Fruit fly (Drosophila melanogaster) whole organism, embryonic: Measurements from ENCODE around the gene CG34290.

Source experiments
- Atf3 ChIP-seq: fragments of 200-800 bp; sonication (Bioruptor generic); optimal IDR thresholded peaks from 3 replicates; lab custom pipeline; 2016; ENCODE audit warnings: missing biosample characterization, missing genetic modification characterization
- Atf6 ChIP-seq: fragments of 200-800 bp; sonication (Bioruptor generic); IDR thresholded peaks from 2 replicates; pipeline ENCODE4 v1.3.6; 2022; ENCODE audit warnings: missing biosample characterization, missing genetic modification characterization
- CG10654 ChIP-seq: fragments of 200-800 bp; sonication (Bioruptor generic); optimal IDR thresholded peaks from 2 replicates; lab custom pipeline; 2016; ENCODE audit warnings: missing biosample characterization, missing genetic modification characterization
- CG11085 ChIP-seq: fragments of 200-800 bp; sonication (Bioruptor generic); IDR thresholded peaks from 2 replicates; pipeline ENCODE4 v1.3.6; 2022; ENCODE audit warnings: missing biosample characterization, missing genetic modification characterization
- CG12299 ChIP-seq: fragments of 200-800 bp; sonication (Bioruptor generic); optimal IDR thresholded peaks from 2 replicates; lab custom pipeline; 2018; ENCODE audit warnings: missing biosample characterization, mild to moderate bottlenecking, missing genetic modification characterization
- CG15601 ChIP-seq: fragments of 200-800 bp; sonication (Bioruptor generic); optimal IDR thresholded peaks from 3 replicates; lab custom pipeline; 2019; ENCODE audit warnings: missing biosample characterization, mild to moderate bottlenecking, missing genetic modification characterization, moderate library complexity
- CG16813 ChIP-seq: fragments of 200-800 bp; sonication (Bioruptor generic); IDR thresholded peaks from 3 replicates; pipeline ENCODE4 v1.3.6; 2022; ENCODE audit warnings: missing biosample characterization, missing genetic modification characterization; ENCODE audit not compliant: partially characterized antibody
- CG2116 ChIP-seq: fragments of 200-800 bp; sonication (Bioruptor generic); optimal IDR thresholded peaks from 3 replicates; lab custom pipeline; 2018; ENCODE audit warnings: missing biosample characterization, mild to moderate bottlenecking, missing genetic modification characterization
- CG5180 ChIP-seq: fragments of 200-800 bp; sonication (Bioruptor generic); optimal IDR thresholded peaks from 3 replicates; lab custom pipeline; 2017; ENCODE audit warnings: missing biosample characterization, missing genetic modification characterization, mild to moderate bottlenecking, moderate library complexity, missing genetic modification reagents
- CG5953 ChIP-seq: fragments of 200-800 bp; sonication (Bioruptor generic); IDR thresholded peaks from 2 replicates; pipeline ENCODE4 v1.3.6; 2022; ENCODE audit warnings: missing biosample characterization, missing genetic modification characterization
- CG6765 ChIP-seq: fragments of 200-800 bp; sonication (Bioruptor generic); optimal IDR thresholded peaks from 3 replicates; lab custom pipeline; 2017; ENCODE audit warnings: missing biosample characterization, mild to moderate bottlenecking, missing genetic modification characterization
- CG8359 ChIP-seq: fragments of 200-800 bp; sonication (Bioruptor generic); optimal IDR thresholded peaks from 2 replicates; lab custom pipeline; 2017; ENCODE audit warnings: missing biosample characterization, mild to moderate bottlenecking, missing genetic modification characterization, borderline replicate concordance
- CG8388 ChIP-seq: fragments of 200-800 bp; sonication (Bioruptor generic); optimal IDR thresholded peaks from 2 replicates; lab custom pipeline; 2019; ENCODE audit warnings: missing biosample characterization, mild to moderate bottlenecking, missing genetic modification characterization, moderate library complexity
- Dll ChIP-seq: fragments of 200-800 bp; sonication (Bioruptor generic); IDR thresholded peaks from 4 replicates; pipeline ENCODE4 v1.3.6; 2022; ENCODE audit warnings: missing biosample characterization, missing genetic modification characterization; ENCODE audit not compliant: partially characterized antibody
- Doc2 ChIP-seq: fragments of 200-800 bp; sonication (Bioruptor generic); IDR thresholded peaks from 2 replicates; pipeline ENCODE4 v1.3.6; 2022; ENCODE audit warnings: missing biosample characterization, missing genetic modification characterization
- HLH4C ChIP-seq: fragments of 200-800 bp; sonication (Bioruptor generic); IDR thresholded peaks from 3 replicates; pipeline ENCODE4 v1.3.6; 2022; ENCODE audit warnings: missing biosample characterization, missing genetic modification characterization; ENCODE audit not compliant: partially characterized antibody
- Hey ChIP-seq: fragments of 200-800 bp; sonication (Bioruptor generic); optimal IDR thresholded peaks from 3 replicates; lab custom pipeline; 2018; ENCODE audit warnings: missing biosample characterization, mild to moderate bottlenecking, missing genetic modification characterization
- Hr78 ChIP-seq, 2 experiments: fragments of 200-800 bp in 1 of 2; fragments of >200 bp in 1 of 2; sonication (Bioruptor generic) in 1 of 2; optimal IDR thresholded peaks; 2 replicates each; lab custom pipeline; 2017 to 2019; ENCODE audit warnings: missing biosample characterization in 2 of 2, missing genetic modification characterization in 2 of 2, mild to moderate bottlenecking in 1 of 2, moderate library complexity in 1 of 2
- Max ChIP-seq: fragments of 200-800 bp; sonication (Bioruptor generic); optimal IDR thresholded peaks from 2 replicates; lab custom pipeline; 2016; ENCODE audit warnings: missing biosample characterization, mild to moderate bottlenecking, missing genetic modification characterization
- Poxn ChIP-seq: fragments of 200-800 bp; sonication (Bioruptor generic); IDR thresholded peaks from 2 replicates; pipeline ENCODE4 v1.3.6; 2022; ENCODE audit warnings: missing biosample characterization, missing genetic modification characterization
- Sox102F ChIP-seq: fragments of 200-800 bp; sonication (Bioruptor generic); optimal IDR thresholded peaks from 2 replicates; lab custom pipeline; 2018; ENCODE audit warnings: missing biosample characterization, mild to moderate bottlenecking, missing genetic modification characterization, moderate library complexity
- Spps ChIP-seq: fragments of 200-800 bp; sonication (Bioruptor generic); optimal IDR thresholded peaks from 2 replicates; lab custom pipeline; 2018; ENCODE audit warnings: missing biosample characterization, mild to moderate bottlenecking, missing genetic modification characterization
- Ssrp ChIP-seq: fragments of 200-800 bp; sonication (Bioruptor generic); optimal IDR thresholded peaks from 2 replicates; lab custom pipeline; 2018; ENCODE audit warnings: missing biosample characterization, mild to moderate bottlenecking, missing genetic modification characterization, moderate library complexity
- Trl ChIP-seq, 3 experiments: fragments of >200 bp in 2 of 3; fragments of 200-800 bp in 1 of 3; sonication (Bioruptor generic) in 1 of 3; optimal IDR thresholded peaks; 2 replicates in 1 of 3; 3 replicates in 2 of 3; lab custom pipeline; 2016 to 2017; ENCODE audit warnings: missing biosample characterization in 1 of 3, missing genetic modification characterization in 1 of 3
- ase ChIP-seq: fragments of 200-800 bp; sonication (Bioruptor generic); IDR thresholded peaks from 3 replicates; pipeline ENCODE4 v1.3.6; 2022; ENCODE audit warnings: missing biosample characterization, missing genetic modification characterization
- ash1 ChIP-seq: fragments of 200-800 bp; sonication (Bioruptor generic); optimal IDR thresholded peaks from 2 replicates; lab custom pipeline; 2018; ENCODE audit warnings: missing biosample characterization, mild to moderate bottlenecking, missing genetic modification characterization
- bbx ChIP-seq: fragments of 200-800 bp; sonication (Bioruptor generic); IDR thresholded peaks from 2 replicates; pipeline ENCODE4 v1.3.6; 2022; ENCODE audit warnings: missing biosample characterization, missing genetic modification characterization; ENCODE audit not compliant: partially characterized antibody
- bigmax ChIP-seq: fragments of 200-800 bp; sonication (Bioruptor generic); optimal IDR thresholded peaks from 2 replicates; lab custom pipeline; 2018; ENCODE audit warnings: missing biosample characterization, mild to moderate bottlenecking, missing genetic modification characterization
- bsh ChIP-seq, 2 experiments: fragments of 200-800 bp; sonication (Bioruptor generic); optimal IDR thresholded peaks; 2 replicates each; lab custom pipeline; 2017 to 2018; ENCODE audit warnings: mild to moderate bottlenecking in 2 of 2, missing biosample characterization in 2 of 2, missing genetic modification characterization in 2 of 2, moderate library complexity in 1 of 2
- caup ChIP-seq: fragments of 200-800 bp; sonication (Bioruptor generic); optimal IDR thresholded peaks from 3 replicates; lab custom pipeline; 2017; ENCODE audit warnings: missing biosample characterization, mild to moderate bottlenecking, missing genetic modification characterization, moderate library complexity; ENCODE audit not compliant: severe bottlenecking
- disco-r ChIP-seq: fragments of 200-800 bp; sonication (Bioruptor generic); optimal IDR thresholded peaks from 2 replicates; lab custom pipeline; 2016; ENCODE audit warnings: missing biosample characterization, missing genetic modification characterization
- dpn ChIP-seq, 2 experiments: fragments of 200-800 bp; sonication (Bioruptor generic); optimal IDR thresholded peaks; 3 replicates each; lab custom pipeline; 2016; ENCODE audit warnings: missing biosample characterization in 2 of 2, missing genetic modification characterization in 2 of 2
- eyg ChIP-seq: fragments of 200-800 bp; sonication (Bioruptor generic); optimal IDR thresholded peaks from 3 replicates; lab custom pipeline; 2016; ENCODE audit warnings: missing biosample characterization, missing genetic modification characterization
- fd3F ChIP-seq: fragments of 200-800 bp; sonication (Bioruptor generic); optimal IDR thresholded peaks from 2 replicates; lab custom pipeline; 2018; ENCODE audit warnings: missing biosample characterization, mild to moderate bottlenecking, missing genetic modification characterization, moderate library complexity
- fu2 ChIP-seq: fragments of 200-800 bp; sonication (Bioruptor generic); optimal IDR thresholded peaks from 2 replicates; lab custom pipeline; 2016; ENCODE audit warnings: missing biosample characterization, missing genetic modification characterization
- gce ChIP-seq: fragments of 200-800 bp; sonication (Bioruptor generic); IDR thresholded peaks from 3 replicates; pipeline ENCODE4 v1.3.6; 2022; ENCODE audit warnings: missing biosample characterization, missing genetic modification characterization
- hb ChIP-seq: fragments of 200-800 bp; sonication (Bioruptor generic); IDR thresholded peaks from 3 replicates; pipeline ENCODE4 v1.3.6; 2022; ENCODE audit warnings: missing biosample characterization, missing genetic modification characterization; ENCODE audit not compliant: partially characterized antibody
- jing ChIP-seq: fragments of 200-800 bp; sonication (Bioruptor generic); optimal IDR thresholded peaks from 2 replicates; lab custom pipeline; 2018; ENCODE audit warnings: missing biosample characterization, mild to moderate bottlenecking, missing genetic modification characterization
- kah ChIP-seq: fragments of 200-800 bp; sonication (Bioruptor generic); optimal IDR thresholded peaks from 2 replicates; lab custom pipeline; 2018; ENCODE audit warnings: missing biosample characterization, mild to moderate bottlenecking, missing genetic modification characterization
- kay ChIP-seq: fragments of 200-800 bp; sonication (Bioruptor generic); optimal IDR thresholded peaks from 2 replicates; lab custom pipeline; 2016; ENCODE audit warnings: missing biosample characterization, missing genetic modification characterization
- pan ChIP-seq, 4 experiments: fragments of >200 bp in 3 of 4; fragments of 200-800 bp in 1 of 4; sonication (Bioruptor generic) in 1 of 4; optimal IDR thresholded peaks in 3 of 4; IDR thresholded peaks in 1 of 4; 2 replicates each; pipeline versions ENCODE4 v1.3.6 to Lab custom; 2017 to 2022; ENCODE audit warnings: missing biosample characterization in 2 of 4, missing genetic modification characterization in 2 of 4, mixed read lengths in 1 of 4
- pb ChIP-seq: fragments of 200-800 bp; sonication (Bioruptor generic); optimal IDR thresholded peaks from 3 replicates; lab custom pipeline; 2016; ENCODE audit warnings: missing biosample characterization, missing genetic modification characterization
- pfk ChIP-seq: fragments of 200-800 bp; sonication (Bioruptor generic); optimal IDR thresholded peaks from 2 replicates; lab custom pipeline; 2018; ENCODE audit warnings: missing biosample characterization, mild to moderate bottlenecking, missing genetic modification characterization, moderate library complexity
- schlank ChIP-seq: fragments of 200-800 bp; sonication (Bioruptor generic); optimal IDR thresholded peaks from 2 replicates; lab custom pipeline; 2018; ENCODE audit warnings: missing biosample characterization, mild to moderate bottlenecking, missing genetic modification characterization
- sens ChIP-seq: fragments of 200-800 bp; sonication (Bioruptor generic); peaks from one replicate; lab custom pipeline; 2016; ENCODE audit warnings: missing biosample characterization, missing genetic modification characterization
- shn ChIP-seq: fragments of 200-800 bp; sonication (Bioruptor generic); optimal IDR thresholded peaks from 3 replicates; lab custom pipeline; 2016; ENCODE audit warnings: missing biosample characterization, missing genetic modification characterization
- sim ChIP-seq: fragments of 200-800 bp; sonication (Bioruptor generic); IDR thresholded peaks from 2 replicates; pipeline ENCODE4 v1.3.6; 2022; ENCODE audit warnings: missing biosample characterization, missing genetic modification characterization
- twi ChIP-seq: fragments of 200-800 bp; optimal IDR thresholded peaks from 2 replicates; lab custom pipeline; 2019; ENCODE audit warnings: missing biosample characterization, mild to moderate bottlenecking, missing genetic modification characterization, moderate library complexity
- unpg ChIP-seq: fragments of 200-800 bp; sonication (Bioruptor generic); optimal IDR thresholded peaks from 3 replicates; lab custom pipeline; 2018; ENCODE audit warnings: missing biosample characterization, mild to moderate bottlenecking, missing genetic modification characterization, moderate library complexity

Gene CG34290

dm6 chr3R:24293171-24293570 is 3.6 kb upstream of the CG34290 start (continued):
- TF ChIP-seq HLH4C (GFP tag; lab: Robert Waterston, UW): no peak
- TF ChIP-seq Atf3 (GFP tag; lab: Kevin White, UChicago): no peak
- peak; percentile 83 for TF ChIP-seq CG15601 (tag; lab: Kevin White, UChicago)
- TF ChIP-seq Poxn (GFP tag; lab: Robert Waterston, UW): no peak
- TF ChIP-seq CG10654 (GFP tag; lab: Kevin White, UChicago): no peak
- TF ChIP-seq Atf6 (GFP tag; lab: Robert Waterston, UW): no peak
- no peak for TF ChIP-seq caup
- no peak for TF ChIP-seq sens (GFP tag; lab: Kevin White, UChicago)
- no peak for TF ChIP-seq CG11085
- TF ChIP-seq Dll (GFP tag; lab: Robert Waterston, UW): no peak
- no peak; the same call in 1 of the 2 replicates for TF ChIP-seq sim
- TF ChIP-seq kay: no peak
- TF ChIP-seq Ssrp (tag; lab: Kevin White, UChicago): no peak
- TF ChIP-seq twi (tag; lab: Kevin White, UChicago): no peak
- TF ChIP-seq ase (GFP tag; lab: Robert Waterston, UW): no peak
- peak; percentile 42 for TF ChIP-seq CG5180 (GFP tag; lab: Kevin White, UChicago)
- no peak for TF ChIP-seq pfk (GFP tag; lab: Kevin White, UChicago)
- TF ChIP-seq Hr78 (GFP tag; optimal IDR thresholded peaks at IDR 0.05; lab: Kevin White, UChicago): no peak
- TF ChIP-seq unpg (GFP tag; lab: Kevin White, UChicago): peak; percentile 50
- no peak for TF ChIP-seq schlank (tag; lab: Kevin White, UChicago)
- TF ChIP-seq ash1: no peak
- no peak for TF ChIP-seq dpn (GFP tag; optimal IDR thresholded peaks at IDR 0.05; lab: Kevin White, UChicago)
- TF ChIP-seq Spps (tag; lab: Kevin White, UChicago): peak; percentile 51
- no peak for TF ChIP-seq CG16813
- no peak for TF ChIP-seq Trl (optimal IDR thresholded peaks at IDR 0.05; lab: Kevin White, UChicago)
- no peak for TF ChIP-seq Trl (GFP tag; optimal IDR thresholded peaks at IDR 0.05; lab: Kevin White, UChicago)
- TF ChIP-seq bsh (GFP tag; optimal IDR thresholded peaks at IDR 0.05; lab: Kevin White, UChicago): peak in 1 of 2 experiments; percentile 84
- no peak for TF ChIP-seq CG5953
- no peak for TF ChIP-seq shn (GFP tag; lab: Kevin White, UChicago)
- TF ChIP-seq gce (GFP tag; lab: Robert Waterston, UW): no peak
- peak; percentile 60 for TF ChIP-seq CG8359
- TF ChIP-seq CG12299 (tag; lab: Kevin White, UChicago): no peak
- no peak for TF ChIP-seq hb
- TF ChIP-seq CG6765: no peak
- TF ChIP-seq CG2116 (GFP tag; lab: Kevin White, UChicago): no peak
- no peak for TF ChIP-seq Doc2 (GFP tag; lab: Robert Waterston, UW)
- peak; percentile 14 for TF ChIP-seq CG8388
- TF ChIP-seq disco-r (GFP tag; lab: Kevin White, UChicago): no peak
- TF ChIP-seq bigmax: no peak
- no peak for TF ChIP-seq pan (optimal IDR thresholded peaks at IDR 0.05; lab: Kevin White, UChicago)
- no peak for TF ChIP-seq pan (GFP tag; optimal IDR thresholded peaks at IDR 0.05 in 1 of 2, IDR thresholded peaks at IDR 0.05 in 1 of 2)
- no peak for TF ChIP-seq jing (GFP tag; lab: Kevin White, UChicago)
- TF ChIP-seq kah (GFP tag; lab: Kevin White, UChicago): no peak
- TF ChIP-seq fu2 (GFP tag; lab: Kevin White, UChicago): no peak
- no peak for TF ChIP-seq bbx (GFP tag; lab: Robert Waterston, UW)
- no peak for TF ChIP-seq Hey
- TF ChIP-seq fd3F (GFP tag; lab: Kevin White, UChicago): no peak
- TF ChIP-seq Max: no peak
- no peak for TF ChIP-seq Sox102F
- TF ChIP-seq eyg (GFP tag; lab: Kevin White, UChicago): no peak
- no peak for TF ChIP-seq pb (GFP tag; lab: Kevin White, UChicago)
